Worm (Caenorhabditis elegans) whole organism, L2 larva: ENCODE data around the gene sna-2.

Source experiments
- alr-1 ChIP-seq: fragments of 150-350 bp; optimal IDR thresholded peaks from 2 replicates; lab custom pipeline; 2014; ENCODE audit warnings: missing biosample characterization, missing genetic modification characterization
- aly-2 ChIP-seq: fragments of 150-350 bp; optimal IDR thresholded peaks from 2 replicates; lab custom pipeline; 2014; ENCODE audit warnings: missing biosample characterization, missing genetic modification characterization
- mdl-1 ChIP-seq, 2 experiments: fragments of 150-350 bp in 1 of 2; sonication (generic microtip) in 1 of 2; optimal IDR thresholded peaks; 2 replicates each; lab custom pipeline; 2017; ENCODE audit warnings: missing biosample characterization in 2 of 2, missing genetic modification characterization in 2 of 2
- nhr-25 ChIP-seq: fragments of 150-350 bp; sonication (generic microtip); optimal IDR thresholded peaks from 3 replicates; lab custom pipeline; 2014; ENCODE audit warnings: missing biosample characterization, missing genetic modification characterization
- unc-62 ChIP-seq: fragments of 150-350 bp; optimal IDR thresholded peaks from 2 replicates; lab custom pipeline; 2014; ENCODE audit warnings: missing biosample characterization, missing genetic modification reagents, missing genetic modification characterization

DNA sequence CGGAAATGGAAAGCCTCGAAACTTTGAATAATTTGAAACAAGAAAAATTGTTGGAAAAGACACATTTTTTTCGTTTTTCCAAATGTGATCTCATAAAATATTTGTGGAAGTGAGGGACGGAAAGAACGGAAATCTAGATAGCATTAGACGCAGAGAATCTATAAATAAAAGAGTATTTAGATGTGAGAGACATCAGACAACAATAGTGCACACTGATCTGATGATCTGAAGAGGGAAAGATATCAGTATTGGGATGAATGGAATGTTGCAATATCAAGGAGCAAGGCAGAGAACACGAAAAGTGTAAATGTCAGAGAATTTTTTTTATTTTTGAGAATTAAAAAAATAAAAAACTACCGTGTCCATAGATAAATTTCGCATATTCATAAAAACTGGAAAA lies 42.6 kb downstream of the sna-2 start:
- TF ChIP-seq mdl-1 (tag; optimal IDR thresholded peaks at IDR 0.05; lab: Kevin White, UChicago) (no peak), unc-62 (GFP tag; lab: Kevin White, UChicago) (no peak), nhr-25 (no peak), alr-1 (tag; lab: Kevin White, UChicago) (no peak), aly-2 (tag; lab: Kevin White, UChicago) (no peak)
